Fruit fly (Drosophila melanogaster): Measurements from ENCODE around the gene Duox.

Gene Duox

dm6 chr2L:2873729-2874127 lies 43.7 kb upstream of the Duox start:
- TF ChIP-seq kay (GFP tag; ENCODE audit: borderline replicate concordance): peak; percentile 46
- no peak for TF ChIP-seq tj (GFP tag; optimal IDR thresholded peaks at IDR 0.05)
- no peak for TF ChIP-seq CG11617 (GFP tag; optimal IDR thresholded peaks at IDR 0.05)
- no peak for TF ChIP-seq CG7101 (tag; optimal IDR thresholded peaks at IDR 0.05)
- peak; percentile 83 for TF ChIP-seq Mnt (GFP tag; optimal IDR thresholded peaks at IDR 0.05)
- TF ChIP-seq CG14711 (tag; optimal IDR thresholded peaks at IDR 0.05): no peak
- no peak for TF ChIP-seq Clk (GFP tag; optimal IDR thresholded peaks at IDR 0.05)
- no peak for TF ChIP-seq bab1 (GFP tag; optimal IDR thresholded peaks at IDR 0.05)
- TF ChIP-seq toe (GFP tag; optimal IDR thresholded peaks at IDR 0.05): no peak
- TF ChIP-seq CG33017 (tag; optimal IDR thresholded peaks at IDR 0.05): no peak
- TF ChIP-seq CG5204 (GFP tag; optimal IDR thresholded peaks at IDR 0.05): no peak

dm6 chr2L:2872968-2873728 lies 43.1 kb upstream of the Duox start:
- TF ChIP-seq Mnt (GFP tag; optimal IDR thresholded peaks at IDR 0.05): no peak
- no peak for TF ChIP-seq pad (GFP tag; optimal IDR thresholded peaks at IDR 0.05)
- no peak for TF ChIP-seq CG14711 (tag; optimal IDR thresholded peaks at IDR 0.05)
- no peak for TF ChIP-seq cnc (optimal IDR thresholded peaks at IDR 0.05)
- peak; percentile 96 for TF ChIP-seq kay (GFP tag; ENCODE audit: borderline replicate concordance)
- no peak for TF ChIP-seq Crg-1 (GFP tag; optimal IDR thresholded peaks at IDR 0.05)
- no peak for TF ChIP-seq Clk (GFP tag; optimal IDR thresholded peaks at IDR 0.05)
- TF ChIP-seq CG11617 (GFP tag; optimal IDR thresholded peaks at IDR 0.05): peak; percentile 45
- TF ChIP-seq CG33017 (tag; optimal IDR thresholded peaks at IDR 0.05): peak; percentile 50
- no peak for TF ChIP-seq CG1620 (GFP tag; optimal IDR thresholded peaks at IDR 0.05)
- TF ChIP-seq CG7045 (GFP tag; optimal IDR thresholded peaks at IDR 0.05): no peak
- no peak for TF ChIP-seq cic (GFP tag; optimal IDR thresholded peaks at IDR 0.05)
- no peak for TF ChIP-seq bab1 (GFP tag; optimal IDR thresholded peaks at IDR 0.05)
- peak; percentile 16 for TF ChIP-seq tj (GFP tag; optimal IDR thresholded peaks at IDR 0.05)
- TF ChIP-seq ovo (GFP tag; optimal IDR thresholded peaks at IDR 0.05): no peak
- no peak for TF ChIP-seq CG7101 (tag; optimal IDR thresholded peaks at IDR 0.05)
- TF ChIP-seq CG12768 (GFP tag; optimal IDR thresholded peaks at IDR 0.05): peak; percentile 15
- no peak for TF ChIP-seq Hr96 (GFP tag; optimal IDR thresholded peaks at IDR 0.05)
- no peak for TF ChIP-seq CG5204 (GFP tag; optimal IDR thresholded peaks at IDR 0.05)
- no peak for TF ChIP-seq toe (GFP tag; optimal IDR thresholded peaks at IDR 0.05)

DNA sequence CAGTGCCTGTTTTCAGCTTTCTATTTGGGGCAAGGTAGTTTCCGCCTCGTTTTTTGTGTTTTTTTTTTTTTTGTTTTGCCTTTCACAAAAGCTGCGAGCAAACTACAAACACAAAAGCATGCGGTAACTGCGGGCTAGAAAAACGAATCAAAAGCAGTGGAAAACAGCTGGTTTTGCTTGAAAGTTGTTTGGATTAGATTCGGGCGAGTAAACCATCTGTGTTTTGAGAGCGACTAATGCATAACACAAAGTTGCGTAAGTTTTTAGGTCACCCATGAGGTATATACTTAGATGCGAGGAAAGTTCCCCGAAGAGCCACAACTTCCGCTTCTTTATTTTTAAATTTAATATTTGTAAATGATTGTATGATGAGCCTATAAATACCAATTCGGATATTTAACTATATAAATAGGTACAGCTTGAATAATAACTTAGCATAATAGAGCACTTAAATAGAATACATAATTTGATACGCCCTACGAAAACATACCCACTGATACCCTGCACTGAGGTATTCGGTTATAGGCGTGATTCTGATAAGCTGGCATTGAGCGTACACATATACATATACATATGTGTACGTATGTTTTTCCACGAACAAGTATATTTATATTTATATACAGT lies 42.4 kb upstream of the Duox start:
- TF ChIP-seq CG7101 (tag; optimal IDR thresholded peaks at IDR 0.05) (no peak), cnc (optimal IDR thresholded peaks at IDR 0.05) (no peak), ovo (GFP tag; optimal IDR thresholded peaks at IDR 0.05) (no peak), CG5204 (GFP tag; optimal IDR thresholded peaks at IDR 0.05) (no peak), CG12768 (GFP tag; optimal IDR thresholded peaks at IDR 0.05) (no peak), Clk (GFP tag; optimal IDR thresholded peaks at IDR 0.05) (no peak), CG7045 (GFP tag; optimal IDR thresholded peaks at IDR 0.05) (no peak), CG1620 (GFP tag; optimal IDR thresholded peaks at IDR 0.05) (no peak), cic (GFP tag; optimal IDR thresholded peaks at IDR 0.05) (no peak), CG11617 (GFP tag; optimal IDR thresholded peaks at IDR 0.05) (no peak), kay (GFP tag; ENCODE audit: borderline replicate concordance) (no peak), pad (GFP tag; optimal IDR thresholded peaks at IDR 0.05) (no peak), CG14711 (tag; optimal IDR thresholded peaks at IDR 0.05) (no peak), toe (GFP tag; optimal IDR thresholded peaks at IDR 0.05) (no peak)

- TF ChIP-seq kay (GFP tag; ENCODE audit: borderline replicate concordance) (no peak), CG7101 (tag; optimal IDR thresholded peaks at IDR 0.05) (no peak), ovo (GFP tag; optimal IDR thresholded peaks at IDR 0.05) (no peak), Hr96 (GFP tag; optimal IDR thresholded peaks at IDR 0.05) (no peak), CG7045 (GFP tag; optimal IDR thresholded peaks at IDR 0.05) (no peak), CG12768 (GFP tag; optimal IDR thresholded peaks at IDR 0.05) (no peak), CG14711 (tag; optimal IDR thresholded peaks at IDR 0.05) (no peak), CG33017 (tag; optimal IDR thresholded peaks at IDR 0.05) (no peak), Crg-1 (GFP tag; optimal IDR thresholded peaks at IDR 0.05) (no peak), cnc (optimal IDR thresholded peaks at IDR 0.05) (no peak), Mnt (GFP tag; optimal IDR thresholded peaks at IDR 0.05) (no peak), tj (GFP tag; optimal IDR thresholded peaks at IDR 0.05) (no peak), CG5204 (GFP tag; optimal IDR thresholded peaks at IDR 0.05) (no peak)
Observed at dm6 chr2L:2869008-2869702, 39.1 kb upstream of the Duox start, which contains the start of gene CG8813. TSS of gene CG8813 (plus strand) at chr2L:2869652.

dm6 chr2L:2865560-2866309 lies 35.7 kb upstream of the Duox start:
- TF ChIP-seq Hr96 (GFP tag; optimal IDR thresholded peaks at IDR 0.05) (peak; percentile 52), Clk (GFP tag; optimal IDR thresholded peaks at IDR 0.05) (no peak), CG5204 (GFP tag; optimal IDR thresholded peaks at IDR 0.05) (no peak), toe (GFP tag; optimal IDR thresholded peaks at IDR 0.05) (no peak), tj (GFP tag; optimal IDR thresholded peaks at IDR 0.05) (no peak), CG7101 (tag; optimal IDR thresholded peaks at IDR 0.05) (no peak), kay (GFP tag; ENCODE audit: borderline replicate concordance) (peak; percentile 81), bab1 (GFP tag; optimal IDR thresholded peaks at IDR 0.05) (no peak), CG1620 (GFP tag; optimal IDR thresholded peaks at IDR 0.05) (no peak), CG7045 (GFP tag; optimal IDR thresholded peaks at IDR 0.05) (no peak), pad (GFP tag; optimal IDR thresholded peaks at IDR 0.05) (no peak), CG12768 (GFP tag; optimal IDR thresholded peaks at IDR 0.05) (no peak), cic (GFP tag; optimal IDR thresholded peaks at IDR 0.05) (peak; percentile 77), Crg-1 (GFP tag; optimal IDR thresholded peaks at IDR 0.05) (no peak), CG33017 (tag; optimal IDR thresholded peaks at IDR 0.05) (peak; percentile 23), cnc (optimal IDR thresholded peaks at IDR 0.05) (no peak)
